Worm (Caenorhabditis elegans) whole organism, L4/young adult: ENCODE data around the gene rbf-1.

Experiments used
- W03F9.2 ChIP-seq: fragments of 150-350 bp; optimal IDR thresholded peaks from 2 replicates; lab custom pipeline; 2014; ENCODE audit warnings: missing biosample characterization, missing genetic modification characterization
- dao-5 ChIP-seq: sonication (generic microtip); optimal IDR thresholded peaks from 2 replicates; lab custom pipeline; 2016; ENCODE audit warnings: missing genotype, missing genetic modification characterization, moderate library complexity, missing compliant biosample characterization
- him-1 ChIP-seq: sonication (generic microtip); optimal IDR thresholded peaks from 2 replicates; lab custom pipeline; 2016; ENCODE audit warnings: missing genotype, missing genetic modification reagents, missing genetic modification characterization, missing compliant biosample characterization

Gene rbf-1

ce11 chrIII:6740072-6740471, 64.5 kb downstream of the rbf-1 start:
- TF ChIP-seq dao-5, result no peak

DNA sequence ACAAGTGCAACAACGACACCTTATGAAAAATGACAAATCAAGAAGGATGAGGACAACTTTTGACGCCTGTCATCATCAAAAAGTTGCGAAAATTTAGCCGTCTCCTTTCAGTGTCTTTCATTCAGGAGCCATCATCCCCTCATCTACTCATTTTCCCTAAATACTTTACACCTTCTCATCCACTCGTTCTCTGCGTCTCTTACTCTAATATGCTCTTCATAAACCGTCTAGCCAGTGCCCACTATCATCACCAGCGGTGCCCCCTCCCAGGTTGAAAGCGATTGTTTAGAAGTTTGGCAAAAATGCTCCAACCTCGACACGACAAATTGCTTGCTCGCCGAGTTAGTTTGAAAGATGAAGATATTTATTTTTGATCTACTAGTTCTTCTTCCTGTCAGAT, 67.0 kb downstream of the rbf-1 start:
- TF ChIP-seq dao-5 (no peak), him-1 (no peak), W03F9.2 (tag; lab: Kevin White, UChicago) (no peak)

ce11 chrIII:6746008-6746407, 70.4 kb downstream of the rbf-1 start, which contains the start of gene dig-1:
dig-1 (plus strand) TSS chrIII:6746308.
- TF ChIP-seq him-1 (no peak), W03F9.2 (tag; lab: Kevin White, UChicago) (no peak), dao-5 (no peak)

ce11 chrIII:6746668-6747067, 71.1 kb downstream of the rbf-1 start:
- TF ChIP-seq dao-5 (no peak), him-1 (no peak), W03F9.2 (tag; lab: Kevin White, UChicago) (no peak)

DNA sequence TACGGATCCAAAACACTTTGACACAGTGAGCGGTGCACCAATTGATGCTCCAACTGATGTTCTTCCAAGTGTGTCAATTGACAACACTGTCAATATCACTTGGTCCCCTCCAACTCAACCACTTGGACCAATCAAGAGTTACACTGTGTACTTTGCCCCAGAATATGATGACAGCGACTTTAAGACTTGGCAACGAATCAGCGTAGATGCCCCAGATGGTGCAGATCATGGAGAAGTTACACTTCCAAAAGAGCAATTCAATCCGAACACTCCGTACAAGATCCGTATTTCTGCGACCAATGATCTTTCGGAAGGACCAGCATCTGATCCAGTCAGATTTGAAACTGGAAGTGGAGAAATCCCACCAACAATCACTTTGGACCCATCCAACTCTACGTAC, 77.1 kb downstream of the rbf-1 start:
- TF ChIP-seq him-1 (no peak), dao-5 (no peak), W03F9.2 (tag; lab: Kevin White, UChicago) (no peak)
